Fruit fly (Drosophila melanogaster) whole organism, embryonic: ENCODE results near the gene CG33927.

ENCODE experiments used
- Atf-2 ChIP-seq: fragments of 200-800 bp; sonication (Bioruptor generic); optimal IDR thresholded peaks from 2 replicates; lab custom pipeline; 2016; ENCODE audit warnings: missing biosample characterization, missing genetic modification characterization
- Atf6 ChIP-seq: fragments of 200-800 bp; sonication (Bioruptor generic); IDR thresholded peaks from 2 replicates; pipeline ENCODE4 v1.3.6; 2022; ENCODE audit warnings: missing biosample characterization, missing genetic modification characterization
- Bdp1 ChIP-seq: fragments of 200-800 bp; sonication (Bioruptor generic); optimal IDR thresholded peaks from 3 replicates; lab custom pipeline; 2016; ENCODE audit warnings: missing biosample characterization, missing genetic modification characterization
- CG10431 ChIP-seq: fragments of 200-800 bp; sonication (Bioruptor generic); optimal IDR thresholded peaks from 3 replicates; lab custom pipeline; 2018; ENCODE audit warnings: missing biosample characterization, mild to moderate bottlenecking, missing genetic modification characterization
- CG11560 ChIP-seq: fragments of 200-800 bp; sonication (Bioruptor generic); IDR thresholded peaks from 3 replicates; pipeline ENCODE4 v1.3.6; 2022; ENCODE audit warnings: missing biosample characterization, missing genetic modification characterization
- CG1233 ChIP-seq: fragments of 200-800 bp; sonication (Bioruptor generic); optimal IDR thresholded peaks from 4 replicates; lab custom pipeline; 2018; ENCODE audit warnings: missing biosample characterization, mild to moderate bottlenecking, missing genetic modification characterization
- CG12769 ChIP-seq: fragments of 200-800 bp; sonication (Bioruptor generic); optimal IDR thresholded peaks from 2 replicates; lab custom pipeline; 2019; ENCODE audit warnings: missing biosample characterization, mild to moderate bottlenecking, missing genetic modification characterization, moderate library complexity
- CG1529 ChIP-seq: fragments of 200-800 bp; sonication (Bioruptor generic); optimal IDR thresholded peaks from 3 replicates; lab custom pipeline; 2018; ENCODE audit warnings: missing biosample characterization, missing genetic modification characterization
- CG1647 ChIP-seq: fragments of 200-800 bp; sonication (Bioruptor generic); optimal IDR thresholded peaks from 3 replicates; lab custom pipeline; 2016; ENCODE audit warnings: missing biosample characterization, missing genetic modification characterization
- CG17912 ChIP-seq: fragments of 200-800 bp; sonication (Bioruptor generic); optimal IDR thresholded peaks from 2 replicates; lab custom pipeline; 2018; ENCODE audit warnings: missing biosample characterization, mild to moderate bottlenecking, missing genetic modification characterization
- CG18476 ChIP-seq: fragments of 200-800 bp; sonication (Bioruptor generic); optimal IDR thresholded peaks from 2 replicates; lab custom pipeline; 2016; ENCODE audit warnings: missing biosample characterization, mild to moderate bottlenecking, missing genetic modification characterization
- CG18599 ChIP-seq: fragments of 200-800 bp; sonication (Bioruptor generic); optimal IDR thresholded peaks from 3 replicates; lab custom pipeline; 2017; ENCODE audit warnings: missing biosample characterization, missing genetic modification characterization, mild to moderate bottlenecking, moderate library complexity, missing genetic modification reagents
- CG2120 ChIP-seq: fragments of 200-800 bp; sonication (Bioruptor generic); optimal IDR thresholded peaks from 3 replicates; lab custom pipeline; 2016; ENCODE audit warnings: missing biosample characterization, missing genetic modification characterization
- CG2678 ChIP-seq: fragments of 200-800 bp; sonication (Bioruptor generic); optimal IDR thresholded peaks from 3 replicates; lab custom pipeline; 2019; ENCODE audit warnings: missing biosample characterization, mild to moderate bottlenecking, missing genetic modification characterization, moderate library complexity
- CG31224 ChIP-seq: fragments of 200-800 bp; sonication (Bioruptor generic); IDR thresholded peaks from 2 replicates; pipeline ENCODE4 v1.3.6; 2022; ENCODE audit warnings: missing biosample characterization, missing genetic modification characterization
- CG32772 ChIP-seq: fragments of 200-800 bp; sonication (Bioruptor generic); IDR thresholded peaks from 2 replicates; pipeline ENCODE4 v1.3.6; 2022; ENCODE audit warnings: missing biosample characterization, missing genetic modification characterization
- CG34422 ChIP-seq: fragments of 200-800 bp; sonication (Bioruptor generic); IDR thresholded peaks from 3 replicates; pipeline ENCODE4 v1.3.6; 2022; ENCODE audit warnings: missing biosample characterization, missing genetic modification characterization
- CG4730 ChIP-seq: fragments of 200-800 bp; sonication (Bioruptor generic); IDR thresholded peaks from 2 replicates; pipeline ENCODE4 v1.3.6; 2022; ENCODE audit warnings: missing biosample characterization, missing genetic modification characterization
- CG7839 ChIP-seq: fragments of 200-800 bp; sonication (Bioruptor generic); optimal IDR thresholded peaks from 3 replicates; lab custom pipeline; 2018; ENCODE audit warnings: missing biosample characterization, mild to moderate bottlenecking, missing genetic modification characterization, moderate library complexity
- CG7987 ChIP-seq: fragments of 200-800 bp; sonication (Bioruptor generic); optimal IDR thresholded peaks from 2 replicates; lab custom pipeline; 2018; ENCODE audit warnings: missing biosample characterization, mild to moderate bottlenecking, missing genetic modification characterization, moderate library complexity
- CG8290 ChIP-seq, 3 experiments: fragments of 200-800 bp; sonication (Bioruptor generic); optimal IDR thresholded peaks; 2 replicates each; lab custom pipeline; 2016 to 2019; ENCODE audit warnings: missing biosample characterization in 3 of 3, missing genetic modification characterization in 3 of 3, mild to moderate bottlenecking in 2 of 3, moderate library complexity in 1 of 3
- CG8478 ChIP-seq: fragments of >200 bp; optimal IDR thresholded peaks from 2 replicates; lab custom pipeline; 2018
- CG8924 ChIP-seq: fragments of 200-800 bp; optimal IDR thresholded peaks from 3 replicates; lab custom pipeline; 2019; ENCODE audit warnings: missing biosample characterization, mild to moderate bottlenecking, missing genetic modification characterization, moderate library complexity
- D ChIP-seq, 2 experiments: fragments of 200-800 bp in 1 of 2; fragments of >200 bp in 1 of 2; sonication (Bioruptor generic) in 1 of 2; optimal IDR thresholded peaks; 2 replicates in 1 of 2; 3 replicates in 1 of 2; lab custom pipeline; 2017; ENCODE audit warnings: mild to moderate bottlenecking in 1 of 2, missing biosample characterization in 1 of 2, missing genetic modification characterization in 1 of 2, missing genetic modification reagents in 1 of 2
- E2f1 ChIP-seq: fragments of 200-800 bp; sonication (Bioruptor generic); IDR thresholded peaks from 2 replicates; pipeline ENCODE4 v1.3.6; 2022; ENCODE audit warnings: missing biosample characterization, missing genetic modification characterization
- Ets65A ChIP-seq: fragments of 200-800 bp; sonication (Bioruptor generic); peaks from one replicate; lab custom pipeline; 2016; ENCODE audit warnings: missing biosample characterization, missing genetic modification characterization
- Ets97D ChIP-seq: fragments of 200-800 bp; sonication (Bioruptor generic); optimal IDR thresholded peaks from 3 replicates; lab custom pipeline; 2016; ENCODE audit warnings: missing biosample characterization, missing genetic modification characterization
- HLH54F ChIP-seq: fragments of 200-800 bp; sonication (Bioruptor generic); optimal IDR thresholded peaks from 3 replicates; lab custom pipeline; 2016; ENCODE audit warnings: missing biosample characterization, missing genetic modification characterization
- Kr ChIP-seq: fragments of 200-800 bp; sonication (Bioruptor generic); optimal IDR thresholded peaks from 2 replicates; lab custom pipeline; 2017; ENCODE audit warnings: missing biosample characterization, mild to moderate bottlenecking, missing genetic modification characterization
- Mad ChIP-seq: fragments of 200-800 bp; sonication (Bioruptor generic); optimal IDR thresholded peaks from 2 replicates; lab custom pipeline; 2016; ENCODE audit warnings: missing biosample characterization, missing genetic modification characterization
- Poxn ChIP-seq: fragments of 200-800 bp; sonication (Bioruptor generic); IDR thresholded peaks from 2 replicates; pipeline ENCODE4 v1.3.6; 2022; ENCODE audit warnings: missing biosample characterization, missing genetic modification characterization
- Taf1 ChIP-seq: fragments of 200-800 bp; sonication (Bioruptor generic); IDR thresholded peaks from 2 replicates; pipeline ENCODE4 v1.3.6; 2022; ENCODE audit warnings: missing biosample characterization, missing genetic modification characterization
- ab ChIP-seq: fragments of 200-800 bp; sonication (Bioruptor generic); optimal IDR thresholded peaks from 2 replicates; lab custom pipeline; 2016; ENCODE audit warnings: missing biosample characterization, missing genetic modification characterization
- chif ChIP-seq, 2 experiments: fragments of 200-800 bp; sonication (Bioruptor generic); optimal IDR thresholded peaks; 3 replicates each; lab custom pipeline; 2016; ENCODE audit warnings: missing biosample characterization in 2 of 2, missing genetic modification characterization in 2 of 2
- crp ChIP-seq, 2 experiments: fragments of 200-800 bp; sonication (Bioruptor generic); optimal IDR thresholded peaks; 2 replicates in 1 of 2; 3 replicates in 1 of 2; lab custom pipeline; 2017; ENCODE audit warnings: missing biosample characterization in 2 of 2, missing genetic modification characterization in 2 of 2, mild to moderate bottlenecking in 1 of 2, moderate library complexity in 1 of 2
- dimm ChIP-seq: fragments of 200-800 bp; sonication (Bioruptor generic); IDR thresholded peaks from 2 replicates; pipeline ENCODE4 v1.3.6; 2022; ENCODE audit warnings: missing biosample characterization, missing genetic modification characterization
- disco-r ChIP-seq: fragments of 200-800 bp; sonication (Bioruptor generic); optimal IDR thresholded peaks from 2 replicates; lab custom pipeline; 2016; ENCODE audit warnings: missing biosample characterization, missing genetic modification characterization
- dm ChIP-seq: fragments of 200-800 bp; sonication (Bioruptor generic); optimal IDR thresholded peaks from 3 replicates; lab custom pipeline; 2016; ENCODE audit warnings: missing biosample characterization, missing genetic modification characterization
- dmrt11E ChIP-seq: fragments of 200-800 bp; sonication (Bioruptor generic); optimal IDR thresholded peaks from 3 replicates; lab custom pipeline; 2018; ENCODE audit warnings: missing biosample characterization, mild to moderate bottlenecking, missing genetic modification characterization, moderate library complexity
- gcm ChIP-seq: fragments of 200-800 bp; sonication (Bioruptor generic); optimal IDR thresholded peaks from 2 replicates; lab custom pipeline; 2019; ENCODE audit warnings: missing biosample characterization, mild to moderate bottlenecking, missing genetic modification characterization, moderate library complexity
- gfzf ChIP-seq: fragments of 200-800 bp; sonication (Bioruptor generic); optimal IDR thresholded peaks from 2 replicates; lab custom pipeline; 2016; ENCODE audit warnings: missing biosample characterization, mild to moderate bottlenecking, missing genetic modification characterization, moderate library complexity
- gsb-n ChIP-seq: fragments of 200-800 bp; sonication (Bioruptor generic); optimal IDR thresholded peaks from 3 replicates; lab custom pipeline; 2018; ENCODE audit warnings: missing biosample characterization, mild to moderate bottlenecking, missing genetic modification characterization
- ham ChIP-seq: fragments of 200-800 bp; sonication (Bioruptor generic); IDR thresholded peaks from 2 replicates; pipeline ENCODE4 v1.3.6; 2022; ENCODE audit warnings: missing biosample characterization, missing genetic modification characterization
- ind ChIP-seq: fragments of 200-800 bp; sonication (Bioruptor generic); optimal IDR thresholded peaks from 3 replicates; lab custom pipeline; 2016; ENCODE audit warnings: missing biosample characterization, missing genetic modification characterization
- jing ChIP-seq: fragments of 200-800 bp; sonication (Bioruptor generic); optimal IDR thresholded peaks from 2 replicates; lab custom pipeline; 2018; ENCODE audit warnings: missing biosample characterization, mild to moderate bottlenecking, missing genetic modification characterization
- mld ChIP-seq: fragments of 200-800 bp; sonication (Bioruptor generic); IDR thresholded peaks from 3 replicates; pipeline ENCODE4 v1.3.6; 2022; ENCODE audit warnings: missing biosample characterization, missing genetic modification characterization; ENCODE audit not compliant: partially characterized antibody
- peb ChIP-seq: fragments of 200-800 bp; sonication (Bioruptor generic); IDR thresholded peaks from 2 replicates; pipeline ENCODE4 v1.3.6; 2022; ENCODE audit warnings: missing biosample characterization, missing genetic modification characterization
- zen2 ChIP-seq: fragments of 200-800 bp; sonication (Bioruptor generic); IDR thresholded peaks from 3 replicates; pipeline ENCODE4 v1.3.6; 2022; ENCODE audit warnings: missing biosample characterization, missing genetic modification characterization; ENCODE audit not compliant: partially characterized antibody
- zfh1 ChIP-seq: fragments of 200-800 bp; sonication (Bioruptor generic); IDR thresholded peaks from 3 replicates; pipeline ENCODE4 v1.3.6; 2022; ENCODE audit warnings: missing biosample characterization, missing genetic modification characterization
- zfh2 ChIP-seq: fragments of 200-800 bp; sonication (Bioruptor generic); optimal IDR thresholded peaks from 2 replicates; lab custom pipeline; 2016; ENCODE audit warnings: missing biosample characterization, missing genetic modification characterization

The CG33927 gene

DNA sequence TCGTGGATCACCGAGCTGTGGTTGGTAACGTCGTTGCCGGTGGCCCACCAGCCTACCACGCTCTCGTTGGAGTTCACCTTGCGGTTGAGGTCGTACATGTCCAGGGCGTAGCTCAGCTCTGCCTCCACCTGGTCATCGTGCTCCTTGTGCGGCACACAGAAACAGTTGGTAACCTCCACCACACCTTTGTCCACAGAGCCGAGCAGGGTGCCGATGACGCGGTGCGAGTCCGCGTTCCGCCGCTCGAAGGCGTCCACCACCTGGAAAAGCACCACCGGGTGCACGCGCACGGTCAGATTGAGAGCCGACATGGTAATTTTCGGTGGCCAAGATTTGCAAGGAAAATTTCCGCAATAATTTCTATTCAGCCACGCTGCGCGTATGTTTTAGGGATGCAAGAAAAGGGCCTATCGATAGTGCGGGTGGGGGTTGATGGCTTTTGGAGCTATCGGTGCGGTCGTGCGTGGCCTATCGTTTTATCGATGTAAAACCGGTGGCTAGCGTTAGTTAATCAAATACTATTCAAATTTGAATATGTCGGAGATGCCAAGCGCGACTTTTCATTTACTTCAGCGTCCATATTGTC is 23.5 kb upstream of the CG33927 start, which contains the start of gene eIF3f1 (continued):
- TF ChIP-seq D (optimal IDR thresholded peaks at IDR 0.05; lab: Kevin White, UChicago), result no peak
- no peak for TF ChIP-seq D (GFP tag; optimal IDR thresholded peaks at IDR 0.05; lab: Kevin White, UChicago)
- no peak for TF ChIP-seq CG8290 (GFP tag; optimal IDR thresholded peaks at IDR 0.05; lab: Kevin White, UChicago)
- peak in 1 of 2 experiments; percentile 81 for TF ChIP-seq CG8290 (tag; optimal IDR thresholded peaks at IDR 0.05; lab: Kevin White, UChicago)
- no peak for TF ChIP-seq CG1529 (GFP tag; lab: Kevin White, UChicago)
- TF ChIP-seq gcm (GFP tag; lab: Kevin White, UChicago), result no peak
- no peak for TF ChIP-seq CG2678
- no peak for TF ChIP-seq Atf-2 (GFP tag; lab: Kevin White, UChicago)
- TF ChIP-seq ab, result no peak
- no peak for TF ChIP-seq CG4730
- peak; percentile 40; the same call in 1 of the 2 replicates for TF ChIP-seq Atf6 (GFP tag; lab: Robert Waterston, UW)
- TF ChIP-seq crp (GFP tag; optimal IDR thresholded peaks at IDR 0.05; lab: Kevin White, UChicago), result peak in 1 of 2 experiments; percentile 32
- no peak for TF ChIP-seq chif (GFP tag; optimal IDR thresholded peaks at IDR 0.05; lab: Kevin White, UChicago)
- TF ChIP-seq CG18599 (GFP tag; lab: Kevin White, UChicago), result no peak
- no peak for TF ChIP-seq disco-r (GFP tag; lab: Kevin White, UChicago)
- TF ChIP-seq dmrt11E (tag; lab: Kevin White, UChicago), result no peak
- TF ChIP-seq CG18476 (GFP tag; lab: Kevin White, UChicago), result no peak
- no peak for TF ChIP-seq E2f1 (GFP tag; lab: Robert Waterston, UW)
- no peak for TF ChIP-seq CG8924 (tag; lab: Kevin White, UChicago)
- no peak for TF ChIP-seq gsb-n
- TF ChIP-seq CG12769, result peak; percentile 43
- TF ChIP-seq zfh2, result peak; percentile 43
- TF ChIP-seq jing (GFP tag; lab: Kevin White, UChicago), result no peak
- no peak for TF ChIP-seq Bdp1 (GFP tag; lab: Kevin White, UChicago)
- no peak for TF ChIP-seq zfh1 (GFP tag; lab: Robert Waterston, UW)
- TF ChIP-seq peb, result no peak
- no peak for TF ChIP-seq ind
- TF ChIP-seq dm (GFP tag; lab: Kevin White, UChicago), result peak; percentile 94
- TF ChIP-seq dimm, result no peak
- no peak for TF ChIP-seq CG10431 (GFP tag; lab: Kevin White, UChicago)
- TF ChIP-seq Kr (GFP tag; lab: Kevin White, UChicago), result no peak
- no peak for TF ChIP-seq CG7839 (tag; lab: Kevin White, UChicago)
- TF ChIP-seq ham (GFP tag; lab: Robert Waterston, UW), result no peak
- TF ChIP-seq mld (GFP tag; lab: Robert Waterston, UW), result peak; percentile 99
- no peak for TF ChIP-seq CG11560 (tag; lab: Robert Waterston, UW)
- no peak for TF ChIP-seq Mad (GFP tag; lab: Kevin White, UChicago)
- no peak for TF ChIP-seq Taf1
- peak; percentile 80 for TF ChIP-seq Ets97D (GFP tag; lab: Kevin White, UChicago)
- TF ChIP-seq CG1233 (GFP tag; lab: Kevin White, UChicago), result no peak
- TF ChIP-seq Ets65A (GFP tag; lab: Kevin White, UChicago), result no peak
- TF ChIP-seq CG8478 (lab: Kevin White, UChicago), result no peak
- TF ChIP-seq HLH54F, result peak; percentile 2
- peak; percentile 99 for TF ChIP-seq zen2 (GFP tag; lab: Robert Waterston, UW)
- TF ChIP-seq CG34422 (GFP tag; lab: Robert Waterston, UW), result peak; percentile 74; the same call in 2 of the 3 replicates
- TF ChIP-seq CG1647 (GFP tag; lab: Kevin White, UChicago), result no peak
- no peak for TF ChIP-seq CG17912
- TF ChIP-seq Poxn, result no peak
- TF ChIP-seq CG7987 (GFP tag; lab: Kevin White, UChicago), result peak; percentile 2
- no peak for TF ChIP-seq CG31224
- peak; percentile 51 for TF ChIP-seq gfzf (GFP tag; lab: Kevin White, UChicago)
- TF ChIP-seq CG2120 (GFP tag; lab: Kevin White, UChicago), result peak; percentile 23
- TF ChIP-seq CG32772 (GFP tag; lab: Robert Waterston, UW), result no peak
